Fruit fly (Drosophila melanogaster) whole organism, embryonic: ENCODE results near the gene plum.

Source experiments
- Ada2b ChIP-seq: fragments of 200-800 bp; sonication (Bioruptor generic); IDR thresholded peaks from 2 replicates; pipeline ENCODE4 v1.3.6; 2022; ENCODE audit warnings: missing biosample characterization, missing genetic modification characterization
- Adf1 ChIP-seq: fragments of 200-800 bp; sonication (Bioruptor generic); IDR thresholded peaks from 2 replicates; pipeline ENCODE4 v1.3.6; 2022; ENCODE audit warnings: missing biosample characterization, missing genetic modification characterization
- Awh ChIP-seq: fragments of 200-800 bp; sonication (Bioruptor generic); IDR thresholded peaks from 2 replicates; pipeline ENCODE4, ENCODE4 v1.3.6; 2022; ENCODE audit warnings: missing biosample characterization, missing genetic modification characterization
- Bteb2 ChIP-seq: fragments of 200-800 bp; sonication (Bioruptor generic); optimal IDR thresholded peaks from 2 replicates; lab custom pipeline; 2016; ENCODE audit warnings: missing biosample characterization, missing genetic modification characterization
- CG11560 ChIP-seq: fragments of 200-800 bp; sonication (Bioruptor generic); IDR thresholded peaks from 3 replicates; pipeline ENCODE4 v1.3.6; 2022; ENCODE audit warnings: missing biosample characterization, missing genetic modification characterization
- CG15073 ChIP-seq: fragments of 200-800 bp; sonication (Bioruptor generic); optimal IDR thresholded peaks from 2 replicates; lab custom pipeline; 2016; ENCODE audit warnings: missing biosample characterization, missing genetic modification characterization
- CG1603 ChIP-seq: fragments of 200-800 bp; sonication (Bioruptor generic); optimal IDR thresholded peaks from 2 replicates; lab custom pipeline; 2019; ENCODE audit warnings: missing biosample characterization, mild to moderate bottlenecking, missing genetic modification characterization, moderate library complexity
- CG17359 ChIP-seq: fragments of 200-800 bp; sonication (Bioruptor generic); optimal IDR thresholded peaks from 3 replicates; lab custom pipeline; 2018; ENCODE audit warnings: missing biosample characterization, mild to moderate bottlenecking, missing genetic modification characterization, moderate library complexity
- CG17568 ChIP-seq: fragments of 200-800 bp; sonication (Bioruptor generic); optimal IDR thresholded peaks from 2 replicates; lab custom pipeline; 2018; ENCODE audit warnings: missing biosample characterization, mild to moderate bottlenecking, missing genetic modification characterization, moderate library complexity
- CG18011 ChIP-seq: fragments of 200-800 bp; sonication (Bioruptor generic); optimal IDR thresholded peaks from 2 replicates; lab custom pipeline; 2017; ENCODE audit warnings: missing biosample characterization, missing genetic modification characterization, mild to moderate bottlenecking, moderate library complexity, missing genotype
- CG18599 ChIP-seq: fragments of 200-800 bp; sonication (Bioruptor generic); optimal IDR thresholded peaks from 3 replicates; lab custom pipeline; 2017; ENCODE audit warnings: missing biosample characterization, missing genetic modification characterization, mild to moderate bottlenecking, moderate library complexity, missing genetic modification reagents
- CG2199 ChIP-seq: fragments of 200-800 bp; sonication (Bioruptor generic); IDR thresholded peaks from 3 replicates; pipeline ENCODE4 v1.3.6; 2022; ENCODE audit warnings: missing biosample characterization, missing genetic modification characterization
- CG30403 ChIP-seq: fragments of 200-800 bp; sonication (Bioruptor generic); optimal IDR thresholded peaks from 3 replicates; lab custom pipeline; 2016; ENCODE audit warnings: missing biosample characterization, missing genetic modification characterization
- CG33213 ChIP-seq: fragments of 200-800 bp; sonication (Bioruptor generic); optimal IDR thresholded peaks from 3 replicates; lab custom pipeline; 2016; ENCODE audit warnings: missing biosample characterization, missing genetic modification characterization
- CG33557 ChIP-seq: fragments of 200-800 bp; sonication (Bioruptor generic); optimal IDR thresholded peaks from 2 replicates; lab custom pipeline; 2019; ENCODE audit warnings: missing biosample characterization, mild to moderate bottlenecking, missing genetic modification characterization, moderate library complexity
- CG3726 ChIP-seq: fragments of 200-800 bp; sonication (Bioruptor generic); IDR thresholded peaks from 3 replicates; pipeline ENCODE4, ENCODE4 v1.3.6; 2022; ENCODE audit warnings: missing biosample characterization, missing genetic modification characterization
- CG42726 ChIP-seq: fragments of 200-800 bp; sonication (Bioruptor generic); IDR thresholded peaks from 2 replicates; pipeline ENCODE4 v1.3.6; 2022; ENCODE audit warnings: missing biosample characterization, missing genetic modification characterization; ENCODE audit not compliant: partially characterized antibody
- CG5953 ChIP-seq: fragments of 200-800 bp; sonication (Bioruptor generic); IDR thresholded peaks from 2 replicates; pipeline ENCODE4 v1.3.6; 2022; ENCODE audit warnings: missing biosample characterization, missing genetic modification characterization
- CG6791 ChIP-seq: fragments of 200-800 bp; sonication (Bioruptor generic); IDR thresholded peaks from 3 replicates; pipeline ENCODE4 v1.3.6; 2022; ENCODE audit warnings: missing biosample characterization, missing genetic modification characterization; ENCODE audit not compliant: partially characterized antibody
- CG7963 ChIP-seq: fragments of 200-800 bp; sonication (Bioruptor generic); IDR thresholded peaks from 3 replicates; pipeline ENCODE4 v1.3.6; 2022; ENCODE audit warnings: missing biosample characterization, missing genetic modification characterization; ENCODE audit not compliant: partially characterized antibody
- CG9215 ChIP-seq: fragments of 200-800 bp; sonication (Bioruptor generic); IDR thresholded peaks from 2 replicates; pipeline ENCODE4 v1.3.6; 2022; ENCODE audit warnings: missing biosample characterization, missing genetic modification characterization
- CoRest ChIP-seq: fragments of 200-800 bp; sonication (Bioruptor generic); optimal IDR thresholded peaks from 3 replicates; lab custom pipeline; 2018; ENCODE audit warnings: missing biosample characterization, mild to moderate bottlenecking, missing genetic modification characterization, moderate library complexity
- Ets97D ChIP-seq: fragments of 200-800 bp; sonication (Bioruptor generic); optimal IDR thresholded peaks from 3 replicates; lab custom pipeline; 2016; ENCODE audit warnings: missing biosample characterization, missing genetic modification characterization
- Fer1 ChIP-seq: fragments of 200-800 bp; sonication (Bioruptor generic); optimal IDR thresholded peaks from 2 replicates; lab custom pipeline; 2017; ENCODE audit warnings: missing biosample characterization, mild to moderate bottlenecking, missing genetic modification characterization
- Fer2 ChIP-seq: fragments of 200-800 bp; sonication (Bioruptor generic); optimal IDR thresholded peaks from 2 replicates; lab custom pipeline; 2018; ENCODE audit warnings: missing biosample characterization, mild to moderate bottlenecking, missing genetic modification characterization, moderate library complexity
- HmgD ChIP-seq: fragments of 200-800 bp; sonication (Bioruptor generic); optimal IDR thresholded peaks from 3 replicates; lab custom pipeline; 2016; ENCODE audit warnings: missing biosample characterization, missing genetic modification characterization
- Meics ChIP-seq: fragments of 200-800 bp; sonication (Bioruptor generic); optimal IDR thresholded peaks from 2 replicates; lab custom pipeline; 2017; ENCODE audit warnings: missing biosample characterization, mild to moderate bottlenecking, missing genetic modification characterization
- Oli ChIP-seq: fragments of 200-800 bp; sonication (Bioruptor generic); optimal IDR thresholded peaks from 2 replicates; lab custom pipeline; 2018; ENCODE audit warnings: missing biosample characterization, mild to moderate bottlenecking, missing genetic modification characterization, moderate library complexity
- Optix ChIP-seq: fragments of 200-800 bp; sonication (Bioruptor generic); IDR thresholded peaks from 3 replicates; pipeline ENCODE4 v1.3.6; 2022; ENCODE audit warnings: missing biosample characterization, missing genetic modification characterization
- Sin3A ChIP-seq: fragments of >200 bp; optimal IDR thresholded peaks from 2 replicates; lab custom pipeline; 2018
- Stat92E ChIP-seq, 3 experiments: fragments of >200 bp in 2 of 3; fragments of 200-800 bp in 1 of 3; sonication (Bioruptor generic) in 1 of 3; optimal IDR thresholded peaks; 2 replicates each; lab custom pipeline; 2017 to 2019; ENCODE audit warnings: missing biosample characterization in 3 of 3, missing genetic modification characterization in 3 of 3, mild to moderate bottlenecking in 1 of 3, moderate library complexity in 1 of 3
- YL-1 ChIP-seq: fragments of 200-800 bp; sonication (Bioruptor generic); optimal IDR thresholded peaks from 3 replicates; lab custom pipeline; 2017; ENCODE audit warnings: missing biosample characterization, mild to moderate bottlenecking, missing genetic modification characterization
- ac ChIP-seq: fragments of 200-800 bp; sonication (Bioruptor generic); optimal IDR thresholded peaks from 3 replicates; lab custom pipeline; 2017; ENCODE audit warnings: missing biosample characterization, mild to moderate bottlenecking, missing genetic modification characterization
- az2 ChIP-seq: fragments of 200-800 bp; sonication (Bioruptor generic); optimal IDR thresholded peaks from 3 replicates; lab custom pipeline; 2016; ENCODE audit warnings: missing biosample characterization, missing genetic modification characterization
- bcd ChIP-seq: fragments of 200-800 bp; sonication (Bioruptor generic); optimal IDR thresholded peaks from 2 replicates; lab custom pipeline; 2017; ENCODE audit warnings: missing biosample characterization, mild to moderate bottlenecking, missing genetic modification characterization
- bsh ChIP-seq, 2 experiments: fragments of 200-800 bp; sonication (Bioruptor generic); optimal IDR thresholded peaks; 2 replicates each; lab custom pipeline; 2017 to 2018; ENCODE audit warnings: mild to moderate bottlenecking in 2 of 2, missing biosample characterization in 2 of 2, missing genetic modification characterization in 2 of 2, moderate library complexity in 1 of 2
- da ChIP-seq: fragments of 200-800 bp; sonication (Bioruptor generic); optimal IDR thresholded peaks from 2 replicates; lab custom pipeline; 2016; ENCODE audit warnings: missing biosample characterization, missing genetic modification characterization
- danr ChIP-seq: fragments of 200-800 bp; sonication (Bioruptor generic); IDR thresholded peaks from 2 replicates; pipeline ENCODE4 v1.3.6; 2022; ENCODE audit warnings: missing biosample characterization, missing genetic modification characterization
- dysf ChIP-seq: fragments of 200-800 bp; sonication (Bioruptor generic); IDR thresholded peaks from 3 replicates; pipeline ENCODE4 v1.3.6; 2022; ENCODE audit warnings: missing biosample characterization, missing genetic modification characterization
- gro ChIP-seq: fragments of 200-800 bp; sonication (Bioruptor generic); optimal IDR thresholded peaks from 2 replicates; lab custom pipeline; 2016; ENCODE audit warnings: missing biosample characterization, missing genetic modification characterization
- insv ChIP-seq, 2 experiments: fragments of 200-800 bp; sonication (Bioruptor generic); optimal IDR thresholded peaks; 3 replicates each; lab custom pipeline; 2016 to 2018; ENCODE audit warnings: missing biosample characterization in 2 of 2, missing genetic modification characterization in 2 of 2
- inv ChIP-seq: fragments of 200-800 bp; sonication (Bioruptor generic); IDR thresholded peaks from 2 replicates; pipeline ENCODE4 v1.3.6; 2022; ENCODE audit warnings: missing biosample characterization, missing genetic modification characterization; ENCODE audit not compliant: partially characterized antibody
- kay ChIP-seq: fragments of 200-800 bp; sonication (Bioruptor generic); optimal IDR thresholded peaks from 2 replicates; lab custom pipeline; 2016; ENCODE audit warnings: missing biosample characterization, missing genetic modification characterization
- pita ChIP-seq: fragments of 200-800 bp; sonication (Bioruptor generic); optimal IDR thresholded peaks from 2 replicates; lab custom pipeline; 2017; ENCODE audit warnings: missing biosample characterization, mild to moderate bottlenecking, missing genetic modification characterization
- pros ChIP-seq: fragments of 200-800 bp; sonication (Bioruptor generic); optimal IDR thresholded peaks from 3 replicates; lab custom pipeline; 2019; ENCODE audit warnings: missing biosample characterization, mild to moderate bottlenecking, missing genetic modification characterization, moderate library complexity
- pzg ChIP-seq: fragments of 200-800 bp; sonication (Bioruptor generic); optimal IDR thresholded peaks from 3 replicates; lab custom pipeline; 2018; ENCODE audit warnings: missing biosample characterization, mild to moderate bottlenecking, missing genetic modification characterization, moderate library complexity
- ranshi ChIP-seq: fragments of 200-800 bp; sonication (Bioruptor generic); IDR thresholded peaks from 2 replicates; pipeline ENCODE4 v1.3.6; 2022; ENCODE audit warnings: missing biosample characterization, missing genetic modification characterization
- wdn ChIP-seq: fragments of 200-800 bp; sonication (Bioruptor generic); IDR thresholded peaks from 2 replicates; pipeline ENCODE4 v1.3.6; 2022; ENCODE audit warnings: missing biosample characterization, missing genetic modification characterization
- wek ChIP-seq: fragments of 200-800 bp; sonication (Bioruptor generic); optimal IDR thresholded peaks from 3 replicates; lab custom pipeline; 2018; ENCODE audit warnings: missing biosample characterization, mild to moderate bottlenecking, missing genetic modification characterization, moderate library complexity

plum gene

dm6 chr3R:26461226-26461805 lies 73.7 kb downstream of the plum start, which contains the start of gene CG5455 (continued):
- TF ChIP-seq az2 (GFP tag; lab: Kevin White, UChicago), result no peak
- no peak for TF ChIP-seq CG17359
- TF ChIP-seq ac, result no peak
- TF ChIP-seq Fer1 (GFP tag; lab: Kevin White, UChicago), result peak; percentile 74
- TF ChIP-seq pros (GFP tag; lab: Kevin White, UChicago), result no peak
- TF ChIP-seq insv (GFP tag; optimal IDR thresholded peaks at IDR 0.05; lab: Kevin White, UChicago), result no peak
- no peak for TF ChIP-seq HmgD
- TF ChIP-seq danr (GFP tag; lab: Robert Waterston, UW), result no peak
- peak; percentile 24 for TF ChIP-seq pzg (GFP tag; lab: Kevin White, UChicago)
- no peak for TF ChIP-seq Sin3A (lab: Kevin White, UChicago)
- no peak for TF ChIP-seq CG33557 (GFP tag; lab: Kevin White, UChicago)
- TF ChIP-seq YL-1, result no peak
- TF ChIP-seq Bteb2 (GFP tag; lab: Kevin White, UChicago), result peak; percentile 7
- TF ChIP-seq da (GFP tag; lab: Kevin White, UChicago), result no peak
- TF ChIP-seq dysf (GFP tag; lab: Robert Waterston, UW), result peak; percentile 43; the same call in 1 of the 3 replicates
- TF ChIP-seq Fer2, result no peak
- TF ChIP-seq CG30403 (GFP tag; lab: Kevin White, UChicago), result no peak
- peak; percentile 12; the same call in 1 of the 3 replicates for TF ChIP-seq Optix (GFP tag; lab: Robert Waterston, UW)
- no peak for TF ChIP-seq CoRest (tag; lab: Kevin White, UChicago)
- TF ChIP-seq CG9215, result no peak
- TF ChIP-seq Awh (GFP tag; lab: Robert Waterston, UW), result peak; percentile 25; the same call in 1 of the 2 replicates
- peak; percentile 37 for TF ChIP-seq kay (GFP tag; lab: Kevin White, UChicago)
- peak; percentile 3 for TF ChIP-seq CG1603 (tag; lab: Kevin White, UChicago)
- TF ChIP-seq pita (GFP tag; lab: Kevin White, UChicago), result no peak
- TF ChIP-seq CG7963 (GFP tag; lab: Robert Waterston, UW), result no peak
- TF ChIP-seq CG6791 (GFP tag; lab: Robert Waterston, UW), result 0 out of 3 replicates have a peak, but pooled peaks have one; percentile 49
- TF ChIP-seq Oli (tag; lab: Kevin White, UChicago), result no peak
- peak; percentile 16; the same call in 1 of the 2 replicates for TF ChIP-seq ranshi (GFP tag; lab: Robert Waterston, UW)
- peak; percentile 58 for TF ChIP-seq Meics (GFP tag; lab: Kevin White, UChicago)
- TF ChIP-seq wek, result peak; percentile 72
- TF ChIP-seq CG42726 (GFP tag; lab: Robert Waterston, UW), result peak; percentile 58; the same call in 1 of the 2 replicates
- peak; percentile 16 to 65 for TF ChIP-seq bsh (GFP tag; optimal IDR thresholded peaks at IDR 0.05; lab: Kevin White, UChicago)
- no peak for TF ChIP-seq Stat92E (GFP tag; optimal IDR thresholded peaks at IDR 0.05; lab: Kevin White, UChicago)
- TF ChIP-seq CG5953 (GFP tag; lab: Robert Waterston, UW), result peak; percentile 61
- no peak for TF ChIP-seq CG3726 (GFP tag; lab: Robert Waterston, UW)
- TF ChIP-seq Ada2b, result 0 out of 2 replicates have a peak, but pooled peaks have one; percentile 16
- TF ChIP-seq Ets97D (GFP tag; lab: Kevin White, UChicago), result no peak
- TF ChIP-seq wdn, result peak; percentile 62
- TF ChIP-seq gro (GFP tag; lab: Kevin White, UChicago), result peak; percentile 69
- no peak for TF ChIP-seq CG2199 (GFP tag; lab: Robert Waterston, UW)
- TF ChIP-seq CG18011 (GFP tag; lab: Kevin White, UChicago), result peak; percentile 11
- TF ChIP-seq CG15073 (GFP tag; lab: Kevin White, UChicago), result no peak
- TF ChIP-seq CG33213 (GFP tag; lab: Kevin White, UChicago), result peak; percentile 3
- peak; percentile 64 for TF ChIP-seq CG18599
- peak; percentile 37 for TF ChIP-seq bcd
- TF ChIP-seq CG11560, result no peak
- TF ChIP-seq CG17568 (GFP tag; lab: Kevin White, UChicago), result peak; percentile 59
- peak; percentile 22; the same call in 1 of the 2 replicates for TF ChIP-seq inv
- peak; percentile 84 for TF ChIP-seq Adf1
